Fruit fly (Drosophila melanogaster): Measurements from ENCODE around the gene Iml1.
A peak's percentile ranks its signal among the peaks of the same experiment; 100 is the strongest.

The Iml1 gene

DNA sequence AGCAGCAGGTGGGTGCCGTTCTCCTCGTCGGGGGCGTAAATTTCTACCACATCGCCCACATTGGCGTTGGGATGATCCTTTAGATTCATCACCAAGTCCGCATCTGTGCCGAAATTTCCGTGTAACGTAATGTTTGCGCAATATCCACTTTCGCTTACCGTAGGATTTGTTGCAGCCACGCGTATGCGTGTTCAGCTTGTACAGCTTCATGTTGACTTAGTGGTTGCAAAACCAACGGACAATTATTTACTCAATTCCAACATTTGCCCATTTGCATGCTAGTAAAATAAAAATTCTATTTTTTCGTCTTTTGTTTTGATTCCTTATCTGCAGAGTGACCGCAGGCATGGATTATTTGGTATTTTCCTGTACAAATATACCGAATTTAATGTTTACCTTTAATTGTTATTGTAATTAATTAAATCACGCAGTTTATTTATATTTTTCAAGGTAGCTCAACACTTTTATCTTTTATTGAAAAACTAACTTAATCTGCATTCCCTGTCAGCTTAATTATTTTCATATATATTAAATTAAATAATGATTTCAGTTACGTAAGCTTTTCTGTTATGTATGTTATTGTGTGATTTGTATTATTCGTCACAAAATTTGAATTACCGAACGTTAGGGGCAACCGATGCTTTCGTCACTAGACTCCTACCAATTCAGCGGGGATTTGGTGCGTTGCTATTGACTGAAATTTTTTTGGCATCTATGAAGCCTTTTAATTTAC, at the start of gene Iml1:
Iml1 (minus strand) TSS at position 336 of the 733 bp plus-strand sequence.
- TF ChIP-seq Sox100B (GFP tag; optimal IDR thresholded peaks at IDR 0.05) (no peak), ap (GFP tag; IDR thresholded peaks at IDR 0.05) (peak; percentile 21; the same call in 1 of the 2 replicates), pita (GFP tag; optimal IDR thresholded peaks at IDR 0.05) (no peak), CG15479 (GFP tag; optimal IDR thresholded peaks at IDR 0.05) (peak; percentile 61), Bdp1 (GFP tag; optimal IDR thresholded peaks at IDR 0.05) (no peak), CG6654 (GFP tag; optimal IDR thresholded peaks at IDR 0.05) (no peak), Awh (GFP tag; IDR thresholded peaks at IDR 0.05) (no peak), Lhr (GFP tag; optimal IDR thresholded peaks at IDR 0.05) (no peak), rib (GFP tag; IDR thresholded peaks at IDR 0.05) (no peak), CHES-1-like (GFP tag; optimal IDR thresholded peaks at IDR 0.05) (no peak), pfk (GFP tag; optimal IDR thresholded peaks at IDR 0.05) (no peak), Hand (GFP tag; optimal IDR thresholded peaks at IDR 0.05) (no peak), Sin3A (optimal IDR thresholded peaks at IDR 0.05) (no peak), grn (GFP tag; optimal IDR thresholded peaks at IDR 0.05) (no peak), E2f1 (GFP tag; IDR thresholded peaks at IDR 0.05) (0 out of 2 replicates have a peak, but pooled peaks have one; percentile 20), MBD-R2 (GFP tag; IDR thresholded peaks at IDR 0.05) (peak; percentile 65; the same call in 1 of the 2 replicates), eve (GFP tag; optimal IDR thresholded peaks at IDR 0.05) (no peak), Chrac-16 (GFP tag; optimal IDR thresholded peaks at IDR 0.05) (peak; percentile 10), Bgb (GFP tag; IDR thresholded peaks at IDR 0.05; ENCODE audit: partially characterized antibody) (no peak), CG6254 (GFP tag; optimal IDR thresholded peaks at IDR 0.05) (peak; percentile 68), CG34376 (GFP tag; optimal IDR thresholded peaks at IDR 0.05) (no peak), CG2889 (GFP tag; IDR thresholded peaks at IDR 0.05) (0 out of 3 replicates have a peak, but pooled peaks have one; percentile 12), vnd (GFP tag; IDR thresholded peaks at IDR 0.05; ENCODE audit: partially characterized antibody) (no peak), stwl (tag; optimal IDR thresholded peaks at IDR 0.05) (no peak), CG18476 (GFP tag; optimal IDR thresholded peaks at IDR 0.05) (no peak), Kr (GFP tag; optimal IDR thresholded peaks at IDR 0.05) (no peak), pnt (GFP tag; optimal IDR thresholded peaks at IDR 0.05) (peak; percentile 1), CG11247 (GFP tag; IDR thresholded peaks at IDR 0.05) (peak; percentile 50), CG7839 (tag; optimal IDR thresholded peaks at IDR 0.05) (no peak), CG4424 (GFP tag; optimal IDR thresholded peaks at IDR 0.05) (peak; percentile 61), cwo (GFP tag; optimal IDR thresholded peaks at IDR 0.05) (peak; percentile 12), so (GFP tag; IDR thresholded peaks at IDR 0.05) (no peak), CG2116 (GFP tag; optimal IDR thresholded peaks at IDR 0.05) (peak; percentile 44), chif (GFP tag; optimal IDR thresholded peaks at IDR 0.05) (no peak), Bteb2 (GFP tag; optimal IDR thresholded peaks at IDR 0.05) (no peak), CG15601 (tag; optimal IDR thresholded peaks at IDR 0.05) (no peak), NC2β (GFP tag; optimal IDR thresholded peaks at IDR 0.05) (no peak), CG9609 (GFP tag; optimal IDR thresholded peaks at IDR 0.05) (no peak), her (GFP tag; optimal IDR thresholded peaks at IDR 0.05) (no peak), insv (GFP tag; optimal IDR thresholded peaks at IDR 0.05) (no peak), CG13287 (GFP tag; IDR thresholded peaks at IDR 0.05; ENCODE audit: partially characterized antibody) (peak; percentile 25; the same call in 1 of the 2 replicates), amos (GFP tag; IDR thresholded peaks at IDR 0.05; ENCODE audit: partially characterized antibody) (no peak), Blimp-1 (GFP tag; optimal IDR thresholded peaks at IDR 0.05) (no peak), Xrp1 (GFP tag; IDR thresholded peaks at IDR 0.05) (no peak), gfzf (GFP tag; optimal IDR thresholded peaks at IDR 0.05) (peak; percentile 58), Med (GFP tag) (peak; percentile 74), dati (GFP tag; IDR thresholded peaks at IDR 0.05) (no peak), CG6813 (GFP tag; optimal IDR thresholded peaks at IDR 0.05) (no peak), CG2678 (tag; optimal IDR thresholded peaks at IDR 0.05) (no peak)

Measured in whole organism, embryonic.